Fruit fly (Drosophila melanogaster): Measurements from ENCODE around the gene RhoGAP68F.
A peak's percentile ranks its signal among the peaks of the same experiment; 100 is the strongest.

RhoGAP68F gene

dm6 chr3L:12136630-12137029 lies 2.0 kb upstream of the RhoGAP68F start, which contains the start of the genes CG5645 and Atg12 (continued):
- TF ChIP-seq slbo (GFP tag; IDR thresholded peaks at IDR 0.05) = peak; percentile 78
- no peak for TF ChIP-seq Aef1 (GFP tag; IDR thresholded peaks at IDR 0.05)
- TF ChIP-seq dmrt11E (tag; optimal IDR thresholded peaks at IDR 0.05) = peak; percentile 40
- peak; percentile 93 for TF ChIP-seq sna (GFP tag; IDR thresholded peaks at IDR 0.05; ENCODE audit: partially characterized antibody)
- TF ChIP-seq HmgD (GFP tag; optimal IDR thresholded peaks at IDR 0.05) = no peak
- TF ChIP-seq Bgb (GFP tag; IDR thresholded peaks at IDR 0.05; ENCODE audit: partially characterized antibody) = peak; percentile 77
- TF ChIP-seq B-H2 (GFP tag; optimal IDR thresholded peaks at IDR 0.05) = peak; percentile 54
- peak; percentile 54 for TF ChIP-seq CG7839 (tag; optimal IDR thresholded peaks at IDR 0.05)
- peak; percentile 41; the same call in 1 of the 3 replicates for TF ChIP-seq CG11695 (GFP tag; IDR thresholded peaks at IDR 0.05)
- no peak for TF ChIP-seq CG17328 (GFP tag; IDR thresholded peaks at IDR 0.05)
- TF ChIP-seq CG10274 (GFP tag; optimal IDR thresholded peaks at IDR 0.05) = no peak
- peak; percentile 5 for TF ChIP-seq CG1602 (GFP tag; optimal IDR thresholded peaks at IDR 0.05)
- no peak for TF ChIP-seq CG3726 (GFP tag; IDR thresholded peaks at IDR 0.05)
- peak; percentile 69 for TF ChIP-seq Sox100B (GFP tag; optimal IDR thresholded peaks at IDR 0.05)
- peak; percentile 45 for TF ChIP-seq Chrac-16 (GFP tag; optimal IDR thresholded peaks at IDR 0.05)
- 0 out of 2 replicates have a peak, but pooled peaks have one; percentile 2 for TF ChIP-seq Ravus (GFP tag; IDR thresholded peaks at IDR 0.05)
- TF ChIP-seq CG9876 (GFP tag; optimal IDR thresholded peaks at IDR 0.05) = no peak
- TF ChIP-seq Sry-β (GFP tag; optimal IDR thresholded peaks at IDR 0.05) = peak; percentile 17
- peak; percentile 21 for TF ChIP-seq zfh2 (GFP tag; optimal IDR thresholded peaks at IDR 0.05)
- 0 out of 2 replicates have a peak, but pooled peaks have one; percentile 16 for TF ChIP-seq seq (GFP tag; IDR thresholded peaks at IDR 0.05)
- peak; percentile 29 for TF ChIP-seq CoRest (tag; optimal IDR thresholded peaks at IDR 0.05)
- peak; percentile 79 for TF ChIP-seq tin (GFP tag; optimal IDR thresholded peaks at IDR 0.05)
- peak; percentile 63 for TF ChIP-seq exex (tag; optimal IDR thresholded peaks at IDR 0.05)
- TF ChIP-seq cato (GFP tag; optimal IDR thresholded peaks at IDR 0.05; ENCODE audit: borderline replicate concordance) = no peak
- peak; percentile 50 for TF ChIP-seq CG9727 (GFP tag; optimal IDR thresholded peaks at IDR 0.05)
- peak; percentile 3 to 65 for TF ChIP-seq dpn (GFP tag; optimal IDR thresholded peaks at IDR 0.05)
- peak; percentile 41; the same call in 1 of the 2 replicates for TF ChIP-seq sisA (GFP tag; IDR thresholded peaks at IDR 0.05)
- TF ChIP-seq CG17385 (GFP tag; optimal IDR thresholded peaks at IDR 0.05) = peak; percentile 37
- TF ChIP-seq knrl (GFP tag; IDR thresholded peaks at IDR 0.05; ENCODE audit: partially characterized antibody) = peak; percentile 84
- TF ChIP-seq CG43689 (GFP tag; IDR thresholded peaks at IDR 0.05) = no peak
- TF ChIP-seq CG10654 (GFP tag; optimal IDR thresholded peaks at IDR 0.05) = peak; percentile 41
- peak; percentile 61 for TF ChIP-seq CG9817 (tag; optimal IDR thresholded peaks at IDR 0.05)
- TF ChIP-seq en (GFP tag; optimal IDR thresholded peaks at IDR 0.05) = no peak
- no peak for TF ChIP-seq crc (GFP tag; optimal IDR thresholded peaks at IDR 0.05)
- peak; percentile 33; the same call in 1 of the 2 replicates for TF ChIP-seq CG9215 (GFP tag; IDR thresholded peaks at IDR 0.05)
- peak; percentile 41 for TF ChIP-seq CG12155 (GFP tag; optimal IDR thresholded peaks at IDR 0.05)
- no peak for TF ChIP-seq fru (optimal IDR thresholded peaks at IDR 0.05)
- no peak for TF ChIP-seq Hr39 (optimal IDR thresholded peaks at IDR 0.05)
- peak; percentile 65 for TF ChIP-seq CG11247 (GFP tag; IDR thresholded peaks at IDR 0.05)
- TF ChIP-seq ATbp (GFP tag; optimal IDR thresholded peaks at IDR 0.05) = peak; percentile 49
- no peak for TF ChIP-seq CG8478 (optimal IDR thresholded peaks at IDR 0.05)
- TF ChIP-seq pan (optimal IDR thresholded peaks at IDR 0.05) = no peak
- peak in 1 of 2 experiments; percentile 69 for TF ChIP-seq pan (GFP tag; optimal IDR thresholded peaks at IDR 0.05 in 1 of 2, IDR thresholded peaks at IDR 0.05 in 1 of 2)
- peak; percentile 55 for TF ChIP-seq ssp (GFP tag; IDR thresholded peaks at IDR 0.05)
- peak; percentile 52 for TF ChIP-seq CG30020 (tag; optimal IDR thresholded peaks at IDR 0.05)
- TF ChIP-seq Opbp (GFP tag; IDR thresholded peaks at IDR 0.05; ENCODE audit: partially characterized antibody) = peak; percentile 72; the same call in 2 of the 3 replicates
- no peak for TF ChIP-seq salm (tag; optimal IDR thresholded peaks at IDR 0.05)
- no peak for TF ChIP-seq CG12071 (GFP tag; optimal IDR thresholded peaks at IDR 0.05)
- no peak for TF ChIP-seq kah (GFP tag; optimal IDR thresholded peaks at IDR 0.05)
- peak; percentile 58 for TF ChIP-seq ind (GFP tag; optimal IDR thresholded peaks at IDR 0.05)
- TF ChIP-seq crol (GFP tag; IDR thresholded peaks at IDR 0.05) = no peak
- TF ChIP-seq zen (tag; optimal IDR thresholded peaks at IDR 0.05) = peak; percentile 26

All from whole organism, embryonic.